Worm (Caenorhabditis elegans): Measurements from ENCODE around the gene Y59E9AL.4.
"Not testable (repeated sequence)": the region's sequence is repeated elsewhere in the genome, so short reads cannot be mapped to it uniquely, and the experiment has no call there.

Gene Y59E9AL.4

ce11 chrIV:5215092-5215491 lies at the start of gene Y59E9AL.4:
Y59E9AL.4 (minus strand) TSS chrIV:5215192.
- TF ChIP-seq nhr-12 (tag; optimal IDR thresholded peaks at IDR 0.05) (no peak), elt-3 (tag; optimal IDR thresholded peaks at IDR 0.05) (no peak), egl-27 (tag; optimal IDR thresholded peaks at IDR 0.05) (no peak), mab-5 (tag; optimal IDR thresholded peaks at IDR 0.05) (no peak), lin-11 (tag; optimal IDR thresholded peaks at IDR 0.05) (no peak), nhr-11 (tag; optimal IDR thresholded peaks at IDR 0.05) (no peak), mbf-1 (tag; optimal IDR thresholded peaks at IDR 0.05) (no peak), dmd-4 (tag; optimal IDR thresholded peaks at IDR 0.05) (no peak), unc-62 (GFP tag; optimal IDR thresholded peaks at IDR 0.05) (no peak), gmeb-1 (tag; optimal IDR thresholded peaks at IDR 0.05) (no peak)

ce11 chrIV:5260289-5260688 lies 45.3 kb upstream of the Y59E9AL.4 start, which contains the start of gene msp-19:
msp-19 (plus strand) TSS chrIV:5260589.
- TF ChIP-seq R02D3.7 (tag; optimal IDR thresholded peaks at IDR 0.05); unc-62 (GFP tag; optimal IDR thresholded peaks at IDR 0.05); egl-27 (tag; optimal IDR thresholded peaks at IDR 0.05): not testable (repeated sequence)

- TF ChIP-seq peb-1, aly-2, mdl-1 (tag; optimal IDR thresholded peaks at IDR 0.05): not testable (repeated sequence)
Observed at ce11 chrIV:5258385-5258784, 43.4 kb upstream of the Y59E9AL.4 start, which contains the start of gene ttbk-2.1. ttbk-2.1 (plus strand) TSS chrIV:5258685.

ce11 chrIV:5256731-5257130 lies 41.7 kb upstream of the Y59E9AL.4 start, which contains the start of gene F36H12.9:
F36H12.9 (plus strand) TSS chrIV:5257031.
- not testable (repeated sequence) for TF ChIP-seq skn-1, aly-2, ztf-11 (tag; optimal IDR thresholded peaks at IDR 0.05)

- TF ChIP-seq ztf-4, zag-1, mbf-1 (tag; optimal IDR thresholded peaks at IDR 0.05): not testable (repeated sequence)
Observed at ce11 chrIV:5254678-5255077, 39.7 kb upstream of the Y59E9AL.4 start, which contains the start of gene F36H12.10. F36H12.10 (minus strand) TSS chrIV:5254778.

- TF ChIP-seq ztf-1 (GFP tag; conservative IDR thresholded peaks at IDR 0.05) (no peak), nhr-12 (tag; optimal IDR thresholded peaks at IDR 0.05) (no peak), C34F6.9 (tag; optimal IDR thresholded peaks at IDR 0.05) (no peak), dmd-4 (tag; optimal IDR thresholded peaks at IDR 0.05) (no peak), ceh-16 (tag; optimal IDR thresholded peaks at IDR 0.05) (no peak)
Observed at ce11 chrIV:5230530-5230929, 15.5 kb upstream of the Y59E9AL.4 start, which contains the start of gene thn-5. thn-5 (plus strand) TSS chrIV:5230830.

- TF ChIP-seq crh-2 (tag; optimal IDR thresholded peaks at IDR 0.05): no peak
- no peak for TF ChIP-seq ama-1 (optimal IDR thresholded peaks at IDR 0.05)
- no peak for TF ChIP-seq sma-9 (GFP tag; optimal IDR thresholded peaks at IDR 0.05)
- no peak for TF ChIP-seq sma-9 (tag; optimal IDR thresholded peaks at IDR 0.05)
- no peak for TF ChIP-seq ZK546.5 (tag; optimal IDR thresholded peaks at IDR 0.05)
- TF ChIP-seq lin-11 (tag; optimal IDR thresholded peaks at IDR 0.05): no peak
- no peak for TF ChIP-seq nhr-237 (tag; optimal IDR thresholded peaks at IDR 0.05)
- no peak for TF ChIP-seq nhr-77 (tag; optimal IDR thresholded peaks at IDR 0.05)
- TF ChIP-seq nhr-11 (tag; optimal IDR thresholded peaks at IDR 0.05): no peak
- TF ChIP-seq F13H6.1 (tag; optimal IDR thresholded peaks at IDR 0.05): no peak
- TF ChIP-seq lsy-2 (tag; optimal IDR thresholded peaks at IDR 0.05): no peak
- no peak for TF ChIP-seq ceh-82 (tag; optimal IDR thresholded peaks at IDR 0.05)
- no peak for TF ChIP-seq C34F6.9 (tag; optimal IDR thresholded peaks at IDR 0.05)
- no peak for TF ChIP-seq snpc-4 (tag; optimal IDR thresholded peaks at IDR 0.05)
- TF ChIP-seq R02D3.7 (tag; optimal IDR thresholded peaks at IDR 0.05): no peak
- no peak for TF ChIP-seq lin-13 (GFP tag; optimal IDR thresholded peaks at IDR 0.05)
- TF ChIP-seq ceh-16 (tag; optimal IDR thresholded peaks at IDR 0.05): no peak
- no peak for TF ChIP-seq nhr-23 (tag; optimal IDR thresholded peaks at IDR 0.05)
Observed at ce11 chrIV:5228619-5229018, 13.6 kb upstream of the Y59E9AL.4 start, which contains the start of gene thn-6. thn-6 (plus strand) TSS chrIV:5228919.

All from whole organism, L2 larva.